Worm (Caenorhabditis elegans): Measurements from ENCODE around the gene ndus-8.

Gene ndus-8

DNA sequence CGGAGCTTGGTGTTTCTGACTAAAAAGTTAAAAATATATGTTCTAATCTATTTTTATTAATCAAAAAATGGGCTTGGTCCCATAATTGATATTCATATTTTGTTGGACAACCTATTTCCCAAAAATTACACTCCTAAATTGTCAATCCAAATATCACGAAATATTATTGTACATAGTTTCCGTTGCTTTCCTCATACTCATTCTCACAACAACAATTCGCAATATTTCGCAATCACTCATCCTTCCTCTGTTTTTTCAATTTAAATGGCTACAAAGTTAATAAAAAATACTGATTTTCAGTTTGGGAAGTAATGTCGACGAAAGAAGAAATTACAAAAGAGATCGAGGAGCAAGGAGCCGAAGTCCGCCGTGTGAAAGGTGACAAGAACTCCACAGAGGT, 4.7 kb upstream of the ndus-8 start, which contains the start of gene pars-1 (continued):
- TF ChIP-seq unc-3 (GFP tag; conservative IDR thresholded peaks at IDR 0.05) (no peak), unc-3 (tag; optimal IDR thresholded peaks at IDR 0.05) (no peak), dmd-4 (tag; optimal IDR thresholded peaks at IDR 0.05; ENCODE audit: borderline replicate concordance) (no peak), ceh-31 (tag; optimal IDR thresholded peaks at IDR 0.05) (no peak)

DNA sequence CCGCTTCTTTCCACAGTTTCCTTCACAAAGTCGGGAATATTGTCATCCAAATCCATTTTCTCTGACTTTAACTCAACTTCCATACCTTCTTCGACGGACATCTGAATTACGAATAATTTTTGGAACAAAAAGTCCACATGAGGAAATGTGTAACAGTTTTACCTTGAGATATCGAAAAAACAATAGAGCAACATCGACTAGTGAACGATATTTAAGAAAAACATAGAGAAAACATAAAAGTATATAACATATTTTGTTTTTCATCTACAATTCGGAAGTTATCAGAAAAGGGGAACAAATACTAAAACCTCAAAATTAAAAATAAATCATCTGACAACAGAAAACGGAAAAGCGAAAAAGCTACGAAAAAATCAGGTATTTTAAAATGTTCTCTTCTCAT, 1.2 kb downstream of the ndus-8 start, which contains the start of gene adr-2:
Gene adr-2, minus strand, starts transcription at position 101 of the 400 bp plus-strand sequence.
- no peak for TF ChIP-seq ttx-3 (tag; optimal IDR thresholded peaks at IDR 0.05)
- TF ChIP-seq K09A11.1 (tag; optimal IDR thresholded peaks at IDR 0.05; ENCODE audit: insufficient read depth), result no peak
- TF ChIP-seq npax-4 (tag; optimal IDR thresholded peaks at IDR 0.05), result no peak

DNA sequence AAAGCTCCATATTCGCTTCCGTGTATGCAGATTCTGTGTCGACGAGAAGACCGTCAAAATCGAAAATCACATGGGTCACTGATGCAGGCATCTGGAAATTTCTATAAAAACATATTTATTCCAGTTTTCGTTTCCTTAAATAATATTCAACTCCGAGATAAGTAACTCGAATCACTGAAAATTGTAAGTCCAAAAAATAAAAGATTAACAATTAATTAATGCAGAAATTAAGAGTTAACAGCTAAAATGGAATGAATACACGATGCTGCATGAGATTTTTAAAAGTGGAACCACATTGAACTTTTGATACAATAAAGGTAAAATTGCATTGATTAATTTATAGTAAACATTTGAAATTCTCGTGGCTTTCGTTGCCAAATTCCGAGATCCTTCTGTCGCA, 3.2 kb downstream of the ndus-8 start, which contains the start of gene R151.10:
Gene R151.10, minus strand, starts transcription at position 101 of the 400 bp plus-strand sequence.
- TF ChIP-seq sox-2 (GFP tag; IDR thresholded peaks at IDR 0.05) (no peak), C08G9.2 (tag; optimal IDR thresholded peaks at IDR 0.05) (no peak), unc-42 (tag; optimal IDR thresholded peaks at IDR 0.05) (no peak), ceh-48 (tag; optimal IDR thresholded peaks at IDR 0.05) (no peak), unc-55 (GFP tag; optimal IDR thresholded peaks at IDR 0.05) (no peak), tbx-2 (tag; optimal IDR thresholded peaks at IDR 0.05) (no peak), nhr-11 (tag; optimal IDR thresholded peaks at IDR 0.05) (no peak), lin-11 (tag; optimal IDR thresholded peaks at IDR 0.05) (no peak), pag-3 (tag; optimal IDR thresholded peaks at IDR 0.05; ENCODE audit: borderline replicate concordance) (no peak), unc-3 (GFP tag; conservative IDR thresholded peaks at IDR 0.05) (no peak), unc-3 (tag; optimal IDR thresholded peaks at IDR 0.05) (no peak), eyg-1 (tag; optimal IDR thresholded peaks at IDR 0.05) (no peak), nhr-232 (tag; optimal IDR thresholded peaks at IDR 0.05) (no peak), pha-4 (tag; optimal IDR thresholded peaks at IDR 0.05) (no peak)

DNA sequence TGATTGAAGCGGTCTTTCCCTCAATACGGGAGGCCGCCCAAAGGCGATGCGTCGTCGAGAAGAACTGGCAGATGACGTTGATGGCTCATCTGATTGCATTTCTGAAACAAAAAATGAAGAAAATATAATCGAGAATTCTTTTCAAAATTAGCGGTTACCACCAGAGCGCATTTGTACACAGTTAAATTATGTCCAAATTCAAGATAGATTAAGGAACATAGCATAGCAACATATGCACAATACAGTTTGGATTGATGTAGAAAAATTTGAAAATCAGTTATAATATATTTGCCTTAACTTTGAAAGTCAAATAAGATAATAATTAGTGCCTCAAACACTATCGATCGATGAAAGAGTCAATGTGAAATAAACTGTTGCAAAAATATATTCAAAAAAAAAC, 4.3 kb downstream of the ndus-8 start, which contains the start of gene R151.8:
Gene R151.8, minus strand, starts transcription at position 101 of the 400 bp plus-strand sequence.
- no peak for TF ChIP-seq syd-9 (tag; optimal IDR thresholded peaks at IDR 0.05)
- TF ChIP-seq ttx-3 (tag; optimal IDR thresholded peaks at IDR 0.05), result no peak
- no peak for TF ChIP-seq ceh-14 (tag; optimal IDR thresholded peaks at IDR 0.05)
- no peak for TF ChIP-seq dmd-4 (tag; optimal IDR thresholded peaks at IDR 0.05; ENCODE audit: borderline replicate concordance)
- TF ChIP-seq ceh-19 (GFP tag; optimal IDR thresholded peaks at IDR 0.05), result no peak
- no peak for TF ChIP-seq ztf-16 (tag; optimal IDR thresholded peaks at IDR 0.05)
- TF ChIP-seq fkh-10 (GFP tag; optimal IDR thresholded peaks at IDR 0.05), result no peak
- TF ChIP-seq pat-9 (tag; optimal IDR thresholded peaks at IDR 0.05), result no peak
- no peak for TF ChIP-seq pag-3 (tag; optimal IDR thresholded peaks at IDR 0.05; ENCODE audit: borderline replicate concordance)
- no peak for TF ChIP-seq nhr-232 (tag; optimal IDR thresholded peaks at IDR 0.05)
- TF ChIP-seq sox-4 (tag; optimal IDR thresholded peaks at IDR 0.05), result no peak
- no peak for TF ChIP-seq zip-5 (tag; optimal IDR thresholded peaks at IDR 0.05)
- TF ChIP-seq ceh-2 (tag; optimal IDR thresholded peaks at IDR 0.05), result no peak
- no peak for TF ChIP-seq F13H6.1 (tag; optimal IDR thresholded peaks at IDR 0.05)

DNA sequence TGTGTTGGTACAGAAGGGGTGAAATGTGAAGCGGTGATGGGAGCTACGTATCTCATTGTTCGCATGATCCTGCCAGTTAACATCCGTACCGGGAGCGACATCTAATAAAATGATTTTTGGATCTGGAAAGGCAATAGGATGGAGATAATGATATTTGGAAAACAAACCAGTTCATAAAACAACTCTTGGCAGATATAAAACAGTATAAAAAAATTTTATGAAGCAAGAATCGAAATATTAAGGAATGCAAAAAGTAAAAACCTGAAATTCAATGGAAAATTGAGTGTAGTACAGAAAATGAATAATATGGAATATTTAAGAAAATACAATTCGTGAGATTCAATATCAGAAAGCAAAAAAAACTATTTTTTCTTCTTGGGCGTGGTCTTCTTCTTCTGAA, 7.4 kb downstream of the ndus-8 start, which contains the start of gene hsp-75:
Gene hsp-75, minus strand, starts transcription at position 101 of the 400 bp plus-strand sequence.
- TF ChIP-seq lin-11 (tag; optimal IDR thresholded peaks at IDR 0.05) (no peak), hlh-30 (tag; optimal IDR thresholded peaks at IDR 0.05; ENCODE audit: insufficient read depth) (no peak), ceh-9 (tag; optimal IDR thresholded peaks at IDR 0.05) (no peak), lim-6 (tag; optimal IDR thresholded peaks at IDR 0.05) (no peak), ttx-3 (tag; optimal IDR thresholded peaks at IDR 0.05) (no peak), sox-4 (tag; optimal IDR thresholded peaks at IDR 0.05) (no peak), ceh-48 (tag; optimal IDR thresholded peaks at IDR 0.05) (no peak), C08G9.2 (tag; optimal IDR thresholded peaks at IDR 0.05) (no peak), elt-2 (tag; optimal IDR thresholded peaks at IDR 0.05) (no peak), ceh-24 (tag; optimal IDR thresholded peaks at IDR 0.05) (no peak), gmeb-2 (tag; optimal IDR thresholded peaks at IDR 0.05) (no peak), ets-4 (tag; optimal IDR thresholded peaks at IDR 0.05) (no peak), madf-2 (tag; optimal IDR thresholded peaks at IDR 0.05) (no peak), ceh-14 (tag; optimal IDR thresholded peaks at IDR 0.05) (no peak)

Measured in whole organism, late embryonic.